Worm (Caenorhabditis elegans) whole organism, L4 larva: ENCODE data around the gene nhr-48.

ENCODE experiments used
- F26F4.8 ChIP-seq: fragments of 200-800 bp; sonication (Bioruptor generic); conservative IDR thresholded peaks from 2 replicates; pipeline ENCODE4 v1.3.6; 2022; ENCODE audit warnings: missing genetic modification characterization, missing compliant biosample characterization
- F44E2.7 ChIP-seq: fragments of 200-800 bp; sonication (Bioruptor generic); IDR thresholded peaks from 2 replicates; pipeline ENCODE4 v2.1.2; 2022; ENCODE audit warnings: missing genetic modification characterization, missing compliant biosample characterization
- T20F7.1 ChIP-seq: fragments of 200-800 bp; sonication (Bioruptor generic); optimal IDR thresholded peaks from 2 replicates; lab custom pipeline; 2018; ENCODE audit warnings: mild to moderate bottlenecking, missing genetic modification characterization, missing compliant biosample characterization
- T26A8.4 ChIP-seq: fragments of 200-800 bp; sonication (Bioruptor generic); IDR thresholded peaks from 2 replicates; pipeline ENCODE4 v1.3.6; 2022; ENCODE audit warnings: missing genetic modification characterization, missing compliant biosample characterization
- Y105C5A.15 ChIP-seq: fragments of 200-800 bp; sonication (Bioruptor generic); IDR thresholded peaks from 2 replicates; pipeline ENCODE4 v1.3.6; 2022; ENCODE audit warnings: missing genetic modification characterization, missing compliant biosample characterization
- ZK337.2 ChIP-seq: fragments of 200-800 bp; sonication (Bioruptor generic); IDR thresholded peaks from 2 replicates; pipeline ENCODE4 v1.3.6; 2022; ENCODE audit warnings: missing genetic modification reagents, missing genetic modification characterization, missing compliant biosample characterization
- aha-1 ChIP-seq: fragments of 150-350 bp; peaks from one replicate; lab custom pipeline; 2014; ENCODE audit warnings: missing biosample characterization, missing genetic modification characterization
- arid-1 ChIP-seq: fragments of 200-800 bp; sonication (Bioruptor generic); conservative IDR thresholded peaks from 2 replicates; pipeline ENCODE4 v1.3.6; 2022; ENCODE audit warnings: missing genetic modification reagents, missing genetic modification characterization, missing compliant biosample characterization
- attf-4 ChIP-seq: sonication (generic microtip); optimal IDR thresholded peaks from 3 replicates; lab custom pipeline; 2017; ENCODE audit warnings: missing biosample characterization, missing genetic modification characterization
- ceh-20 ChIP-seq: fragments of 200-800 bp; sonication (Bioruptor generic); IDR thresholded peaks from 2 replicates; pipeline ENCODE4 v1.3.6; 2022; ENCODE audit warnings: missing genetic modification reagents, missing genetic modification characterization, missing compliant biosample characterization
- ceh-44 ChIP-seq: fragments of 200-800 bp; sonication (Bioruptor generic); IDR thresholded peaks from 2 replicates; pipeline ENCODE4 v1.3.6; 2022; ENCODE audit warnings: missing genetic modification reagents, missing genetic modification characterization, missing compliant biosample characterization
- ces-1 ChIP-seq: fragments of 150-350 bp; sonication (generic microtip); optimal IDR thresholded peaks from 4 replicates; lab custom pipeline; 2014; ENCODE audit warnings: missing biosample characterization, missing genetic modification reagents, missing genetic modification characterization
- daf-16 ChIP-seq, 3 experiments: sonication (generic microtip); optimal IDR thresholded peaks; 2 replicates each; lab custom pipeline; 2016 to 2017; ENCODE audit warnings: missing genetic modification characterization in 3 of 3, missing genetic modification reagents in 3 of 3, mild to moderate bottlenecking in 2 of 3, missing compliant biosample characterization in 2 of 3, missing biosample characterization in 1 of 3, moderate library complexity in 1 of 3
- dmd-8 ChIP-seq: fragments of 200-800 bp; sonication (Bioruptor generic); IDR thresholded peaks from 2 replicates; pipeline ENCODE4 v1.3.6; 2022; ENCODE audit warnings: missing genetic modification characterization, missing compliant biosample characterization
- fkh-10 ChIP-seq: fragments of 150-350 bp; optimal IDR thresholded peaks from 2 replicates; lab custom pipeline; 2014; ENCODE audit warnings: missing biosample characterization, missing genetic modification reagents, missing genetic modification characterization
- jun-1 ChIP-seq: fragments of 150-350 bp; optimal IDR thresholded peaks from 2 replicates; lab custom pipeline; 2014; ENCODE audit warnings: missing biosample characterization, missing genetic modification reagents, missing genetic modification characterization
- lin-1 ChIP-seq: fragments of 200-800 bp; sonication (Bioruptor generic); IDR thresholded peaks from 2 replicates; pipeline ENCODE4 v1.3.6; 2022; ENCODE audit warnings: missing genetic modification reagents, missing genetic modification characterization, missing compliant biosample characterization
- lin-13 ChIP-seq: fragments of 150-350 bp; optimal IDR thresholded peaks from 2 replicates; lab custom pipeline; 2014; ENCODE audit warnings: missing biosample characterization, missing genetic modification reagents, missing genetic modification characterization
- lsy-2 ChIP-seq, 2 experiments: fragments of 150-350 bp in 1 of 2; sonication (generic microtip) in 1 of 2; optimal IDR thresholded peaks; 2 replicates each; lab custom pipeline; 2014 to 2017; ENCODE audit warnings: missing biosample characterization in 2 of 2, missing genetic modification characterization in 2 of 2
- madf-5 ChIP-seq, 2 experiments: fragments of 200-800 bp; sonication (Bioruptor generic); IDR thresholded peaks; 2 replicates each; pipeline ENCODE4 v1.3.6; 2022; ENCODE audit warnings: missing compliant biosample characterization in 2 of 2, missing genetic modification characterization in 2 of 2
- mep-1 ChIP-seq: fragments of 150-350 bp; sonication (generic microtip); optimal IDR thresholded peaks from 3 replicates; lab custom pipeline; 2014; ENCODE audit warnings: missing biosample characterization, missing genetic modification characterization
- mes-2 ChIP-seq: sonication (generic microtip); optimal IDR thresholded peaks from 2 replicates; lab custom pipeline; 2016; ENCODE audit warnings: missing genotype, mild to moderate bottlenecking, missing genetic modification characterization, missing compliant biosample characterization; ENCODE audit not compliant: poor library complexity, severe bottlenecking
- mxl-2 ChIP-seq: fragments of 200-800 bp; sonication (Bioruptor generic); conservative IDR thresholded peaks from 2 replicates; pipeline ENCODE4 v1.3.6; 2022; ENCODE audit warnings: missing genetic modification reagents, missing genetic modification characterization, missing compliant biosample characterization
- nhr-25 ChIP-seq: sonication (generic microtip); optimal IDR thresholded peaks from 2 replicates; lab custom pipeline; 2017; ENCODE audit warnings: missing genetic modification characterization, mild to moderate bottlenecking, missing compliant biosample characterization, antibody characterized with exemption, moderate library complexity, borderline replicate concordance; ENCODE audit not compliant: insufficient read depth
- nhr-41 ChIP-seq: fragments of 200-800 bp; sonication (Bioruptor generic); IDR thresholded peaks from 2 replicates; pipeline ENCODE4 v1.3.6; 2022; ENCODE audit warnings: missing genetic modification reagents, missing genetic modification characterization, missing compliant biosample characterization
- nhr-42 ChIP-seq: fragments of 200-800 bp; sonication (Bioruptor generic); IDR thresholded peaks from 2 replicates; pipeline ENCODE4 v1.3.6; 2022; ENCODE audit warnings: missing genetic modification characterization, missing compliant biosample characterization
- nhr-48 ChIP-seq: sonication (generic microtip); optimal IDR thresholded peaks from 2 replicates; lab custom pipeline; 2016; ENCODE audit warnings: mild to moderate bottlenecking, missing genetic modification characterization, missing compliant biosample characterization
- pha-4 ChIP-seq, 2 experiments: fragments of 150-350 bp in 1 of 2; fragments of 200-800 bp in 1 of 2; sonication (Bioruptor generic) in 1 of 2; IDR thresholded peaks in 1 of 2; optimal IDR thresholded peaks in 1 of 2; 2 replicates each; pipeline versions ENCODE4 v1.3.6 to Lab custom; 2014 to 2022; ENCODE audit warnings: missing genetic modification characterization in 2 of 2, missing genetic modification reagents in 2 of 2, missing biosample characterization in 1 of 2, missing compliant biosample characterization in 1 of 2
- pqm-1 ChIP-seq: sonication (generic microtip); optimal IDR thresholded peaks from 2 replicates; lab custom pipeline; 2017; ENCODE audit warnings: missing biosample characterization, missing genetic modification characterization
- spr-1 ChIP-seq: sonication (generic microtip); optimal IDR thresholded peaks from 2 replicates; lab custom pipeline; 2016; ENCODE audit warnings: mild to moderate bottlenecking, missing genetic modification characterization, missing compliant biosample characterization
- unc-62 ChIP-seq, 3 experiments: fragments of 150-350 bp in 1 of 3; sonication (generic microtip); optimal IDR thresholded peaks in 2 of 3; peaks in 1 of 3; 1 replicate in 1 of 3; 2 replicates in 2 of 3; lab custom pipeline; 2014 to 2017; ENCODE audit warnings: missing biosample characterization in 3 of 3, missing genetic modification characterization in 3 of 3, missing genetic modification reagents in 3 of 3, missing genotype in 1 of 3
- zag-1 ChIP-seq: fragments of 150-350 bp; optimal IDR thresholded peaks from 2 replicates; lab custom pipeline; 2014; ENCODE audit warnings: missing biosample characterization, missing genetic modification characterization
- zfp-2 ChIP-seq: sonication (generic microtip); optimal IDR thresholded peaks from 2 replicates; lab custom pipeline; 2016; ENCODE audit warnings: mild to moderate bottlenecking, missing genetic modification characterization, missing compliant biosample characterization
- zip-2 ChIP-seq: fragments of 150-350 bp; optimal IDR thresholded peaks from 2 replicates; lab custom pipeline; 2014; ENCODE audit warnings: missing biosample characterization, missing genetic modification characterization

Gene nhr-48

ce11 chrX:15707913-15708312, at the start of gene nhr-48:
TSS of gene nhr-48 (plus strand) at chrX:15708213.
- TF ChIP-seq lin-13 (no peak), unc-62 (GFP tag; optimal IDR thresholded peaks at IDR 0.05 in 1 of 2; lab: Kevin White, UChicago) (peak in 1 of 2 experiments; percentile 56), unc-62 (tag; optimal IDR thresholded peaks at IDR 0.05; lab: Kevin White, UChicago) (no peak), mxl-2 (no peak), nhr-25 (tag; lab: Kevin White, UChicago) (no peak), T20F7.1 (no peak), ZK337.2 (GFP tag; lab: Robert Waterston, UW) (no peak), daf-16 (GFP tag; optimal IDR thresholded peaks at IDR 0.05; lab: Kevin White, UChicago) (no peak), daf-16 (tag; optimal IDR thresholded peaks at IDR 0.05; lab: Kevin White, UChicago) (peak; percentile 65), ces-1 (GFP tag; lab: Kevin White, UChicago) (no peak)

- peak; percentile 58 for TF ChIP-seq fkh-10 (GFP tag; lab: Kevin White, UChicago)
- peak; percentile 16 for TF ChIP-seq mep-1 (tag; lab: Kevin White, UChicago)
- peak in 1 of 2 experiments; percentile 44 for TF ChIP-seq unc-62 (GFP tag; optimal IDR thresholded peaks at IDR 0.05 in 1 of 2; lab: Kevin White, UChicago)
- no peak for TF ChIP-seq unc-62 (tag; optimal IDR thresholded peaks at IDR 0.05; lab: Kevin White, UChicago)
- TF ChIP-seq pqm-1 (tag; lab: Kevin White, UChicago) = no peak
These were observed 48.5 kb upstream of the nhr-48 start for ce11 chrX:15659561-15659960.

- TF ChIP-seq zip-2 = no peak
- no peak for TF ChIP-seq aha-1 (tag; lab: Kevin White, UChicago)
- TF ChIP-seq F44E2.7 (GFP tag; lab: Robert Waterston, UW) = no peak
- TF ChIP-seq dmd-8 (GFP tag; lab: Robert Waterston, UW) = no peak
- TF ChIP-seq arid-1 (GFP tag; lab: Robert Waterston, UW) = no peak
- no peak for TF ChIP-seq jun-1
These were observed 44.3 kb upstream of the nhr-48 start for ce11 chrX:15663740-15664139.

ce11 chrX:15666169-15666811, 41.7 kb upstream of the nhr-48 start, which contains the start of gene pcdr-1:
TSS of gene pcdr-1 (plus strand) at chrX:15666761.
- TF ChIP-seq ceh-44 (GFP tag; lab: Robert Waterston, UW) = no peak
- TF ChIP-seq Y105C5A.15 (GFP tag; lab: Robert Waterston, UW) = no peak
- TF ChIP-seq zfp-2 = no peak
- TF ChIP-seq unc-62 (GFP tag; optimal IDR thresholded peaks at IDR 0.05 in 1 of 2; lab: Kevin White, UChicago) = peak in 1 of 2 experiments; percentile 27
- no peak for TF ChIP-seq unc-62 (tag; optimal IDR thresholded peaks at IDR 0.05; lab: Kevin White, UChicago)
- TF ChIP-seq nhr-41 (GFP tag; lab: Robert Waterston, UW) = no peak
- no peak for TF ChIP-seq lin-1
- TF ChIP-seq madf-5 (GFP tag; IDR thresholded peaks at IDR 0.05; lab: Robert Waterston, UW) = no peak
- peak; percentile 78 for TF ChIP-seq aha-1 (tag; lab: Kevin White, UChicago)
- 0 out of 2 replicates have a peak, but pooled peaks have one; percentile 22 for TF ChIP-seq T26A8.4
- no peak for TF ChIP-seq spr-1 (tag; lab: Kevin White, UChicago)
- no peak for TF ChIP-seq nhr-48
- TF ChIP-seq pha-4 (GFP tag; IDR thresholded peaks at IDR 0.05; lab: Robert Waterston, UW) = no peak
- TF ChIP-seq pha-4 (tag; optimal IDR thresholded peaks at IDR 0.05; lab: Kevin White, UChicago) = no peak
- no peak for TF ChIP-seq mxl-2
- no peak for TF ChIP-seq lsy-2 (tag; optimal IDR thresholded peaks at IDR 0.05; lab: Kevin White, UChicago)
- no peak for TF ChIP-seq zag-1 (tag; lab: Kevin White, UChicago)
- no peak for TF ChIP-seq attf-4 (tag; lab: Kevin White, UChicago)
- no peak for TF ChIP-seq nhr-42 (GFP tag; lab: Robert Waterston, UW)
- TF ChIP-seq F26F4.8 = no peak
- TF ChIP-seq mes-2 (tag; lab: Kevin White, UChicago) = no peak
- TF ChIP-seq fkh-10 (GFP tag; lab: Kevin White, UChicago) = no peak
- TF ChIP-seq ceh-20 = no peak
- TF ChIP-seq, all 104 proteins: peak for 3
